Fruit fly (Drosophila melanogaster) whole organism, embryonic: ENCODE results near the gene CG4004.

Source experiments
- Bgb ChIP-seq: fragments of 200-800 bp; sonication (Bioruptor generic); IDR thresholded peaks from 2 replicates; pipeline ENCODE4 v1.3.6; 2022; ENCODE audit warnings: missing biosample characterization, missing genetic modification characterization; ENCODE audit not compliant: partially characterized antibody
- CG10431 ChIP-seq: fragments of 200-800 bp; sonication (Bioruptor generic); optimal IDR thresholded peaks from 3 replicates; lab custom pipeline; 2018; ENCODE audit warnings: missing biosample characterization, mild to moderate bottlenecking, missing genetic modification characterization
- CG10462 ChIP-seq: fragments of 200-800 bp; sonication (Bioruptor generic); optimal IDR thresholded peaks from 2 replicates; lab custom pipeline; 2016; ENCODE audit warnings: missing biosample characterization, missing genetic modification characterization
- CG11504 ChIP-seq: fragments of 200-800 bp; sonication (Bioruptor generic); optimal IDR thresholded peaks from 3 replicates; lab custom pipeline; 2019; ENCODE audit warnings: missing biosample characterization, mild to moderate bottlenecking, missing genetic modification characterization, moderate library complexity
- CG12299 ChIP-seq: fragments of 200-800 bp; sonication (Bioruptor generic); optimal IDR thresholded peaks from 2 replicates; lab custom pipeline; 2018; ENCODE audit warnings: missing biosample characterization, mild to moderate bottlenecking, missing genetic modification characterization
- CG14050 ChIP-seq: fragments of 200-800 bp; sonication (Bioruptor generic); IDR thresholded peaks from 3 replicates; pipeline ENCODE4 v1.3.6; 2022; ENCODE audit warnings: missing biosample characterization, missing genetic modification characterization
- CG14667 ChIP-seq: fragments of 200-800 bp; sonication (Bioruptor generic); IDR thresholded peaks from 2 replicates; pipeline ENCODE4 v1.3.6; 2022; ENCODE audit warnings: missing biosample characterization, missing genetic modification characterization
- CG15514 ChIP-seq: fragments of 200-800 bp; sonication (Bioruptor generic); optimal IDR thresholded peaks from 3 replicates; lab custom pipeline; 2017; ENCODE audit warnings: missing biosample characterization, missing genetic modification characterization, mild to moderate bottlenecking, moderate library complexity, missing genetic modification reagents
- CG1792 ChIP-seq: fragments of 200-800 bp; sonication (Bioruptor generic); optimal IDR thresholded peaks from 2 replicates; lab custom pipeline; 2016; ENCODE audit warnings: missing biosample characterization, missing genetic modification characterization
- CG18619 ChIP-seq: fragments of 200-800 bp; sonication (Bioruptor generic); optimal IDR thresholded peaks from 3 replicates; lab custom pipeline; 2017; ENCODE audit warnings: missing biosample characterization, mild to moderate bottlenecking, missing genetic modification characterization
- CG2678 ChIP-seq: fragments of 200-800 bp; sonication (Bioruptor generic); optimal IDR thresholded peaks from 3 replicates; lab custom pipeline; 2019; ENCODE audit warnings: missing biosample characterization, mild to moderate bottlenecking, missing genetic modification characterization, moderate library complexity
- CG3163 ChIP-seq: fragments of 200-800 bp; sonication (Bioruptor generic); optimal IDR thresholded peaks from 3 replicates; lab custom pipeline; 2016; ENCODE audit warnings: missing biosample characterization, missing genetic modification characterization
- CG42726 ChIP-seq: fragments of 200-800 bp; sonication (Bioruptor generic); IDR thresholded peaks from 2 replicates; pipeline ENCODE4 v1.3.6; 2022; ENCODE audit warnings: missing biosample characterization, missing genetic modification characterization; ENCODE audit not compliant: partially characterized antibody
- CG4730 ChIP-seq: fragments of 200-800 bp; sonication (Bioruptor generic); IDR thresholded peaks from 2 replicates; pipeline ENCODE4 v1.3.6; 2022; ENCODE audit warnings: missing biosample characterization, missing genetic modification characterization
- CG7372 ChIP-seq: fragments of 200-800 bp; sonication (Bioruptor generic); IDR thresholded peaks from 2 replicates; pipeline ENCODE4 v1.3.6; 2022; ENCODE audit warnings: missing biosample characterization, missing genetic modification characterization
- CG7963 ChIP-seq: fragments of 200-800 bp; sonication (Bioruptor generic); IDR thresholded peaks from 3 replicates; pipeline ENCODE4 v1.3.6; 2022; ENCODE audit warnings: missing biosample characterization, missing genetic modification characterization; ENCODE audit not compliant: partially characterized antibody
- CG8765 ChIP-seq: fragments of 200-800 bp; sonication (Bioruptor generic); IDR thresholded peaks from 2 replicates; pipeline ENCODE4 v1.3.6; 2022; ENCODE audit warnings: missing biosample characterization, missing genetic modification characterization
- CrebB ChIP-seq: fragments of 200-800 bp; sonication (Bioruptor generic); optimal IDR thresholded peaks from 3 replicates; lab custom pipeline; 2018; ENCODE audit warnings: missing biosample characterization, mild to moderate bottlenecking, missing genetic modification characterization
- Dll ChIP-seq: fragments of 200-800 bp; sonication (Bioruptor generic); IDR thresholded peaks from 4 replicates; pipeline ENCODE4 v1.3.6; 2022; ENCODE audit warnings: missing biosample characterization, missing genetic modification characterization; ENCODE audit not compliant: partially characterized antibody
- Eip74EF ChIP-seq, 2 experiments: fragments of 200-800 bp in 1 of 2; fragments of >200 bp in 1 of 2; sonication (Bioruptor generic) in 1 of 2; optimal IDR thresholded peaks; 2 replicates each; lab custom pipeline; 2017 to 2019; ENCODE audit warnings: missing biosample characterization in 2 of 2, missing genetic modification characterization in 2 of 2, mild to moderate bottlenecking in 1 of 2, moderate library complexity in 1 of 2
- Elba2 ChIP-seq: fragments of 200-800 bp; sonication (Bioruptor generic); optimal IDR thresholded peaks from 3 replicates; lab custom pipeline; 2016; ENCODE audit warnings: missing biosample characterization, missing genetic modification characterization
- Ets65A ChIP-seq: fragments of 200-800 bp; sonication (Bioruptor generic); peaks from one replicate; lab custom pipeline; 2016; ENCODE audit warnings: missing biosample characterization, missing genetic modification characterization
- Gug ChIP-seq: fragments of 200-800 bp; sonication (Bioruptor generic); IDR thresholded peaks from 4 replicates; pipeline ENCODE4 v1.3.6; 2022; ENCODE audit warnings: missing biosample characterization, missing genetic modification characterization
- NC2α ChIP-seq: fragments of 200-800 bp; sonication (Bioruptor generic); optimal IDR thresholded peaks from 2 replicates; lab custom pipeline; 2016; ENCODE audit warnings: missing biosample characterization, missing genetic modification characterization
- Neu2 ChIP-seq: fragments of 200-800 bp; sonication (Bioruptor generic); optimal IDR thresholded peaks from 3 replicates; lab custom pipeline; 2016; ENCODE audit warnings: missing biosample characterization, missing genetic modification characterization, borderline replicate concordance
- Nf-YC ChIP-seq: fragments of 200-800 bp; optimal IDR thresholded peaks from 3 replicates; lab custom pipeline; 2019; ENCODE audit warnings: missing biosample characterization, mild to moderate bottlenecking, missing genetic modification characterization, moderate library complexity
- Ptx1 ChIP-seq: fragments of 200-800 bp; sonication (Bioruptor generic); IDR thresholded peaks from 2 replicates; pipeline ENCODE4 v1.3.6; 2022; ENCODE audit warnings: missing biosample characterization, missing genetic modification characterization
- Rx ChIP-seq: fragments of 200-800 bp; sonication (Bioruptor generic); IDR thresholded peaks from 2 replicates; pipeline ENCODE4 v1.3.6; 2022; ENCODE audit warnings: missing biosample characterization, missing genetic modification characterization
- Usf ChIP-seq: fragments of 200-800 bp; sonication (Bioruptor generic); optimal IDR thresholded peaks from 2 replicates; lab custom pipeline; 2017; ENCODE audit warnings: missing genotype, missing biosample characterization, missing genetic modification characterization
- ap ChIP-seq: fragments of 200-800 bp; sonication (Bioruptor generic); IDR thresholded peaks from 2 replicates; pipeline ENCODE4 v1.3.6; 2022; ENCODE audit warnings: missing biosample characterization, missing genetic modification characterization
- bcd ChIP-seq: fragments of 200-800 bp; sonication (Bioruptor generic); optimal IDR thresholded peaks from 2 replicates; lab custom pipeline; 2017; ENCODE audit warnings: missing biosample characterization, mild to moderate bottlenecking, missing genetic modification characterization
- bigmax ChIP-seq: fragments of 200-800 bp; sonication (Bioruptor generic); optimal IDR thresholded peaks from 2 replicates; lab custom pipeline; 2018; ENCODE audit warnings: missing biosample characterization, mild to moderate bottlenecking, missing genetic modification characterization
- bowl ChIP-seq: fragments of 200-800 bp; sonication (Bioruptor generic); IDR thresholded peaks from 2 replicates; pipeline ENCODE4 v1.3.6; 2022; ENCODE audit warnings: missing biosample characterization, missing genetic modification characterization
- crp ChIP-seq, 2 experiments: fragments of 200-800 bp; sonication (Bioruptor generic); optimal IDR thresholded peaks; 2 replicates in 1 of 2; 3 replicates in 1 of 2; lab custom pipeline; 2017; ENCODE audit warnings: missing biosample characterization in 2 of 2, missing genetic modification characterization in 2 of 2, mild to moderate bottlenecking in 1 of 2, moderate library complexity in 1 of 2
- fd102C ChIP-seq: fragments of 200-800 bp; sonication (Bioruptor generic); optimal IDR thresholded peaks from 2 replicates; lab custom pipeline; 2018; ENCODE audit warnings: missing biosample characterization, mild to moderate bottlenecking, missing genetic modification characterization, moderate library complexity
- fd96Cb ChIP-seq: fragments of 200-800 bp; sonication (Bioruptor generic); optimal IDR thresholded peaks from 2 replicates; lab custom pipeline; 2018; ENCODE audit warnings: missing biosample characterization, mild to moderate bottlenecking, missing genetic modification characterization, moderate library complexity
- gcm ChIP-seq: fragments of 200-800 bp; sonication (Bioruptor generic); optimal IDR thresholded peaks from 2 replicates; lab custom pipeline; 2019; ENCODE audit warnings: missing biosample characterization, mild to moderate bottlenecking, missing genetic modification characterization, moderate library complexity
- gem ChIP-seq: fragments of 200-800 bp; sonication (Bioruptor generic); optimal IDR thresholded peaks from 2 replicates; lab custom pipeline; 2019; ENCODE audit warnings: missing biosample characterization, mild to moderate bottlenecking, missing genetic modification characterization, moderate library complexity
- her ChIP-seq: fragments of 200-800 bp; sonication (Bioruptor generic); optimal IDR thresholded peaks from 2 replicates; lab custom pipeline; 2016; ENCODE audit warnings: missing biosample characterization, missing genetic modification characterization
- hth ChIP-seq: fragments of >200 bp; optimal IDR thresholded peaks from 2 replicates; lab custom pipeline; 2017; ENCODE audit warnings: inconsistent platforms
- nmo ChIP-seq: fragments of 200-800 bp; sonication (Bioruptor generic); optimal IDR thresholded peaks from 2 replicates; lab custom pipeline; 2018; ENCODE audit warnings: missing biosample characterization, mild to moderate bottlenecking, missing genetic modification characterization, moderate library complexity
- oc ChIP-seq: fragments of 200-800 bp; sonication (Bioruptor generic); optimal IDR thresholded peaks from 2 replicates; lab custom pipeline; 2018; ENCODE audit warnings: missing biosample characterization, mild to moderate bottlenecking, missing genetic modification characterization, moderate library complexity
- run ChIP-seq: fragments of 200-800 bp; sonication (Bioruptor generic); optimal IDR thresholded peaks from 3 replicates; lab custom pipeline; 2018; ENCODE audit warnings: missing biosample characterization, mild to moderate bottlenecking, missing genetic modification characterization
- schlank ChIP-seq: fragments of 200-800 bp; sonication (Bioruptor generic); optimal IDR thresholded peaks from 2 replicates; lab custom pipeline; 2018; ENCODE audit warnings: missing biosample characterization, mild to moderate bottlenecking, missing genetic modification characterization
- sd ChIP-seq: fragments of 200-800 bp; sonication (Bioruptor generic); optimal IDR thresholded peaks from 3 replicates; lab custom pipeline; 2018; ENCODE audit warnings: missing biosample characterization, mild to moderate bottlenecking, missing genetic modification characterization, moderate library complexity
- sens ChIP-seq: fragments of 200-800 bp; sonication (Bioruptor generic); peaks from one replicate; lab custom pipeline; 2016; ENCODE audit warnings: missing biosample characterization, missing genetic modification characterization
- tap ChIP-seq: fragments of 200-800 bp; optimal IDR thresholded peaks from 3 replicates; lab custom pipeline; 2019; ENCODE audit warnings: missing biosample characterization, mild to moderate bottlenecking, missing genetic modification characterization, moderate library complexity
- tna ChIP-seq: fragments of 200-800 bp; sonication (Bioruptor generic); IDR thresholded peaks from 2 replicates; pipeline ENCODE4 v1.3.6; 2022; ENCODE audit warnings: missing biosample characterization, missing genetic modification characterization; ENCODE audit not compliant: partially characterized antibody
- tx ChIP-seq: fragments of 200-800 bp; sonication (Bioruptor generic); optimal IDR thresholded peaks from 2 replicates; lab custom pipeline; 2016; ENCODE audit warnings: missing biosample characterization, missing genetic modification characterization
- zfh2 ChIP-seq: fragments of 200-800 bp; sonication (Bioruptor generic); optimal IDR thresholded peaks from 2 replicates; lab custom pipeline; 2016; ENCODE audit warnings: missing biosample characterization, missing genetic modification characterization

Gene CG4004

dm6 chrX:12752196-12752595, 8.2 kb downstream of the CG4004 start (continued):
- TF ChIP-seq Dll (GFP tag; lab: Robert Waterston, UW) = no peak
- peak; percentile 99 for TF ChIP-seq nmo
- TF ChIP-seq zfh2 = peak; percentile 99
- TF ChIP-seq CG10431 = peak; percentile 93
- TF ChIP-seq fd96Cb (tag; lab: Kevin White, UChicago) = peak; percentile 99
- TF ChIP-seq CrebB (tag; lab: Kevin White, UChicago) = peak; percentile 99
- peak; percentile 95 for TF ChIP-seq bowl (GFP tag; lab: Robert Waterston, UW)
- peak in 1 of 2 experiments; percentile 97 for TF ChIP-seq Eip74EF (GFP tag; optimal IDR thresholded peaks at IDR 0.05; lab: Kevin White, UChicago)
- peak; percentile 95 for TF ChIP-seq tap
- TF ChIP-seq CG15514 = peak; percentile 95
- TF ChIP-seq CG10462 = peak; percentile 99
- peak; percentile 97 for TF ChIP-seq Neu2 (GFP tag; lab: Kevin White, UChicago)
- peak; percentile 99 for TF ChIP-seq Rx
- TF ChIP-seq CG7372 (GFP tag; lab: Robert Waterston, UW) = peak; percentile 99
- TF ChIP-seq Nf-YC = peak; percentile 84
- TF ChIP-seq ap (GFP tag; lab: Robert Waterston, UW) = peak; percentile 98
- peak; percentile 98 for TF ChIP-seq oc (tag; lab: Kevin White, UChicago)
- peak; percentile 81 for TF ChIP-seq bigmax (GFP tag; lab: Kevin White, UChicago)
- TF ChIP-seq fd102C (GFP tag; lab: Kevin White, UChicago) = peak; percentile 95
- peak; percentile 95 for TF ChIP-seq Usf (GFP tag; lab: Kevin White, UChicago)
- peak; percentile 99 for TF ChIP-seq CG18619 (GFP tag; lab: Kevin White, UChicago)
- TF ChIP-seq CG11504 (tag; lab: Kevin White, UChicago) = peak; percentile 98
- no peak for TF ChIP-seq CG7963 (GFP tag; lab: Robert Waterston, UW)
- TF ChIP-seq Elba2 (GFP tag; lab: Kevin White, UChicago) = peak; percentile 94
- TF ChIP-seq gem (tag; lab: Kevin White, UChicago) = peak; percentile 100
- TF ChIP-seq CG3163 (GFP tag; lab: Kevin White, UChicago) = peak; percentile 94
- TF ChIP-seq CG1792 (GFP tag; lab: Kevin White, UChicago) = peak; percentile 99
- TF ChIP-seq CG12299 = peak; percentile 97
- peak; percentile 100 for TF ChIP-seq Ets65A (GFP tag; lab: Kevin White, UChicago)
- TF ChIP-seq crp (GFP tag; optimal IDR thresholded peaks at IDR 0.05; lab: Kevin White, UChicago) = peak; percentile 38 to 75
- TF ChIP-seq schlank = peak; percentile 97
- TF ChIP-seq CG42726 = no peak
- TF ChIP-seq tna = no peak
- peak; percentile 98 for TF ChIP-seq CG14667
- TF ChIP-seq gcm = peak; percentile 98
- TF ChIP-seq sd (tag; lab: Kevin White, UChicago) = peak; percentile 91
- TF ChIP-seq hth (lab: Kevin White, UChicago) = no peak
- TF ChIP-seq run (tag; lab: Kevin White, UChicago) = peak; percentile 96
- TF ChIP-seq NC2α = peak; percentile 99
- TF ChIP-seq bcd (GFP tag; lab: Kevin White, UChicago) = peak; percentile 99
- peak; percentile 99 for TF ChIP-seq CG8765 (GFP tag; lab: Robert Waterston, UW)
- TF ChIP-seq CG2678 = peak; percentile 98
- peak; percentile 98 for TF ChIP-seq CG4730 (GFP tag; lab: Robert Waterston, UW)
- peak; percentile 99 for TF ChIP-seq Ptx1 (GFP tag; lab: Robert Waterston, UW)
- peak; percentile 99 for TF ChIP-seq Gug (GFP tag; lab: Robert Waterston, UW)
- peak; percentile 98 for TF ChIP-seq her (GFP tag; lab: Kevin White, UChicago)
- 0 out of 2 replicates have a peak, but pooled peaks have one; percentile 6 for TF ChIP-seq Bgb
- peak; percentile 98 for TF ChIP-seq CG14050 (GFP tag; lab: Robert Waterston, UW)
- TF ChIP-seq tx = peak; percentile 99
- peak; percentile 100 for TF ChIP-seq sens (GFP tag; lab: Kevin White, UChicago)
